Worm (Caenorhabditis elegans) whole organism, young adult: ENCODE results near the gene lipl-7.
A peak's percentile ranks its signal among the peaks of the same experiment; 100 is the strongest.

Experiments
- C06A6.2 ChIP-seq: fragments of 200-800 bp; sonication (Bioruptor generic); conservative IDR thresholded peaks from 2 replicates; pipeline ENCODE4 v1.3.6; 2022; ENCODE audit warnings: missing genetic modification characterization, missing compliant biosample characterization
- F37B4.10 ChIP-seq: fragments of 200-800 bp; sonication (Bioruptor generic); IDR thresholded peaks from 2 replicates; pipeline ENCODE4 v1.3.6; 2022; ENCODE audit warnings: missing genetic modification characterization, missing compliant biosample characterization
- T26A5.8 ChIP-seq: sonication (generic microtip); optimal IDR thresholded peaks from 2 replicates; lab custom pipeline; 2016; ENCODE audit warnings: missing genetic modification characterization, missing compliant biosample characterization
- Y56A3A.18 ChIP-seq: fragments of 200-800 bp; sonication (Bioruptor generic); IDR thresholded peaks from 2 replicates; pipeline ENCODE4 v1.3.6; 2022; ENCODE audit warnings: missing genetic modification reagents, missing genetic modification characterization, missing compliant biosample characterization
- Y67H2A.10 ChIP-seq: fragments of 200-800 bp; sonication (Bioruptor generic); conservative IDR thresholded peaks from 2 replicates; pipeline ENCODE4 v1.3.6; 2022; ENCODE audit warnings: missing genetic modification reagents, missing genetic modification characterization, missing compliant biosample characterization
- ama-1 ChIP-seq, 3 experiments: fragments of 150-350 bp in 1 of 3; sonication (generic microtip) in 2 of 3; optimal IDR thresholded peaks; 2 replicates each; lab custom pipeline; 2014 to 2018; ENCODE audit warnings: missing biosample characterization in 2 of 3, missing genetic modification characterization in 2 of 3, missing genetic modification reagents in 2 of 3
- atf-7 ChIP-seq: sonication (generic microtip); optimal IDR thresholded peaks from 2 replicates; lab custom pipeline; 2017; ENCODE audit warnings: mild to moderate bottlenecking, missing genetic modification characterization, missing compliant biosample characterization
- attf-5 ChIP-seq: fragments of 200-800 bp; sonication (Bioruptor generic); optimal IDR thresholded peaks from 2 replicates; lab custom pipeline; 2018; ENCODE audit warnings: mild to moderate bottlenecking, missing genetic modification characterization, missing compliant biosample characterization
- attf-6 ChIP-seq: fragments of 200-800 bp; sonication (Bioruptor generic); IDR thresholded peaks from 2 replicates; pipeline ENCODE4 v1.3.6; 2022; ENCODE audit warnings: missing genetic modification reagents, missing genetic modification characterization, missing compliant biosample characterization
- cebp-1 ChIP-seq, 2 experiments: fragments of 200-800 bp in 1 of 2; sonication (Bioruptor generic) in 1 of 2; sonication (generic microtip) in 1 of 2; IDR thresholded peaks in 1 of 2; optimal IDR thresholded peaks in 1 of 2; 2 replicates each; pipeline versions ENCODE4 v1.3.6 to Lab custom; 2017 to 2022; ENCODE audit warnings: missing compliant biosample characterization in 2 of 2, missing genetic modification characterization in 2 of 2, mild to moderate bottlenecking in 1 of 2, missing genetic modification reagents in 1 of 2, moderate library complexity in 1 of 2
- ceh-40 ChIP-seq: fragments of 200-800 bp; sonication (Bioruptor generic); IDR thresholded peaks from 2 replicates; pipeline ENCODE4 v1.3.6; 2022; ENCODE audit warnings: missing genetic modification characterization, missing compliant biosample characterization
- ceh-79 ChIP-seq: sonication (generic microtip); optimal IDR thresholded peaks from 2 replicates; lab custom pipeline; 2017; ENCODE audit warnings: mild to moderate bottlenecking, missing genetic modification characterization, missing compliant biosample characterization
- dox-1 ChIP-seq: fragments of 200-800 bp; sonication (Bioruptor generic); IDR thresholded peaks from 2 replicates; pipeline ENCODE4 v1.3.6; 2022; ENCODE audit warnings: missing genetic modification reagents, missing genetic modification characterization, missing compliant biosample characterization
- egl-18 ChIP-seq: fragments of 200-800 bp; sonication (Bioruptor generic); IDR thresholded peaks from 2 replicates; pipeline ENCODE4 v1.3.6; 2022; ENCODE audit warnings: missing genetic modification reagents, missing genetic modification characterization, missing compliant biosample characterization
- egl-44 ChIP-seq: fragments of 200-800 bp; sonication (Bioruptor generic); IDR thresholded peaks from 2 replicates; pipeline ENCODE4 v1.3.6; 2022; ENCODE audit warnings: missing genetic modification reagents, missing genetic modification characterization, missing compliant biosample characterization
- egrh-3 ChIP-seq: fragments of 200-800 bp; sonication (Bioruptor generic); IDR thresholded peaks from 2 replicates; pipeline ENCODE4 v1.3.6; 2022; ENCODE audit warnings: missing genetic modification reagents, missing genetic modification characterization, missing compliant biosample characterization
- ekl-4 ChIP-seq: fragments of 200-800 bp; sonication (Bioruptor generic); IDR thresholded peaks from 2 replicates; pipeline ENCODE4 v1.3.6; 2022; ENCODE audit warnings: missing genetic modification reagents, missing genetic modification characterization, missing compliant biosample characterization
- him-1 ChIP-seq: sonication (generic microtip); optimal IDR thresholded peaks from 2 replicates; lab custom pipeline; 2016; ENCODE audit warnings: missing genotype, missing genetic modification reagents, missing genetic modification characterization, missing compliant biosample characterization
- hlh-12 ChIP-seq: sonication (generic microtip); optimal IDR thresholded peaks from 2 replicates; lab custom pipeline; 2016; ENCODE audit warnings: missing genetic modification characterization, missing compliant biosample characterization
- hsf-1 ChIP-seq: fragments of 200-800 bp; sonication (Bioruptor generic); IDR thresholded peaks from 2 replicates; pipeline ENCODE4 v1.3.6; 2022; ENCODE audit warnings: missing genetic modification reagents, missing genetic modification characterization, missing compliant biosample characterization
- let-607 ChIP-seq, 2 experiments: fragments of 200-800 bp in 1 of 2; sonication (Bioruptor generic) in 1 of 2; sonication (generic microtip) in 1 of 2; optimal IDR thresholded peaks; 2 replicates each; lab custom pipeline; 2016 to 2018; ENCODE audit warnings: mild to moderate bottlenecking in 2 of 2, missing compliant biosample characterization in 2 of 2, missing genetic modification characterization in 2 of 2, moderate library complexity in 2 of 2, missing genotype in 1 of 2
- lin-40 ChIP-seq: sonication (generic microtip); optimal IDR thresholded peaks from 2 replicates; lab custom pipeline; 2016; ENCODE audit warnings: missing genetic modification characterization, mild to moderate bottlenecking, missing compliant biosample characterization, missing genotype, missing genetic modification reagents
- lir-1 ChIP-seq: fragments of 200-800 bp; sonication (Bioruptor generic); conservative IDR thresholded peaks from 2 replicates; pipeline ENCODE4 v1.3.6; 2022; ENCODE audit warnings: missing genetic modification reagents, missing genetic modification characterization, missing compliant biosample characterization
- madf-3 ChIP-seq: fragments of 200-800 bp; sonication (Bioruptor generic); IDR thresholded peaks from 2 replicates; pipeline ENCODE4 v1.3.6; 2022; ENCODE audit warnings: missing genetic modification reagents, missing genetic modification characterization, missing compliant biosample characterization
- mcd-1 ChIP-seq: fragments of 200-800 bp; sonication (Bioruptor generic); IDR thresholded peaks from 2 replicates; pipeline ENCODE4 v1.3.6; 2022; ENCODE audit warnings: missing genetic modification reagents, missing genetic modification characterization, missing compliant biosample characterization
- mes-4 ChIP-seq: sonication (generic microtip); optimal IDR thresholded peaks from 2 replicates; lab custom pipeline; 2016; ENCODE audit warnings: missing genotype, missing genetic modification characterization, missing compliant biosample characterization
- mxl-1 ChIP-seq: sonication (generic microtip); optimal IDR thresholded peaks from 2 replicates; lab custom pipeline; 2016; ENCODE audit warnings: missing genetic modification characterization, missing compliant biosample characterization
- nfya-2 ChIP-seq: fragments of 200-800 bp; sonication (Bioruptor generic); IDR thresholded peaks from 2 replicates; pipeline ENCODE4 v1.3.6; 2022; ENCODE audit warnings: missing genetic modification reagents, missing genetic modification characterization, missing compliant biosample characterization
- nfyb-1 ChIP-seq: fragments of 200-800 bp; sonication (Bioruptor generic); IDR thresholded peaks from 2 replicates; pipeline ENCODE4 v1.3.6; 2022; ENCODE audit warnings: missing genetic modification reagents, missing genetic modification characterization, missing compliant biosample characterization
- nhr-27 ChIP-seq: fragments of 200-800 bp; sonication (Bioruptor generic); optimal IDR thresholded peaks from 2 replicates; lab custom pipeline; 2018; ENCODE audit warnings: mild to moderate bottlenecking, missing genetic modification characterization, moderate library complexity, missing compliant biosample characterization
- repo-1 ChIP-seq: sonication (generic microtip); optimal IDR thresholded peaks from 2 replicates; lab custom pipeline; 2017; ENCODE audit warnings: mild to moderate bottlenecking, missing genetic modification characterization, missing compliant biosample characterization
- sdz-38 ChIP-seq: sonication (generic microtip); optimal IDR thresholded peaks from 2 replicates; lab custom pipeline; 2016; ENCODE audit warnings: missing genotype, missing genetic modification characterization, missing compliant biosample characterization
- sea-2 ChIP-seq: fragments of 200-800 bp; sonication (Bioruptor generic); IDR thresholded peaks from 2 replicates; pipeline ENCODE4 v1.3.6; 2022; ENCODE audit warnings: missing genetic modification characterization, missing compliant biosample characterization
- snpc-1.3 ChIP-seq: sonication (generic microtip); optimal IDR thresholded peaks from 2 replicates; lab custom pipeline; 2017; ENCODE audit warnings: missing genetic modification characterization, mild to moderate bottlenecking, missing compliant biosample characterization, antibody characterized with exemption, moderate library complexity, missing genotype, missing genetic modification reagents; ENCODE audit not compliant: insufficient read depth
- tbx-9 ChIP-seq: sonication (generic microtip); optimal IDR thresholded peaks from 2 replicates; lab custom pipeline; 2016; ENCODE audit warnings: borderline replicate concordance, missing genetic modification characterization, inconsistent platforms, missing compliant biosample characterization
- ztf-25 ChIP-seq: fragments of 200-800 bp; sonication (Bioruptor generic); IDR thresholded peaks from 2 replicates; pipeline ENCODE4 v1.3.6; 2022; ENCODE audit warnings: missing genetic modification reagents, missing genetic modification characterization, missing compliant biosample characterization
- ztf-26 ChIP-seq: sonication (generic microtip); optimal IDR thresholded peaks from 2 replicates; lab custom pipeline; 2017; ENCODE audit warnings: missing genetic modification characterization, missing compliant biosample characterization

lipl-7 gene

ce11 chrIV:10216704-10217296 lies 24.8 kb downstream of the lipl-7 start (continued):
- TF ChIP-seq ceh-40 (GFP tag; lab: Robert Waterston, UW) (no peak), ztf-26 (peak; percentile 95), snpc-1.3 (tag; lab: Kevin White, UChicago) (no peak), nfyb-1 (no peak), attf-6 (GFP tag; lab: Robert Waterston, UW) (no peak), nfya-2 (GFP tag; lab: Robert Waterston, UW) (0 out of 2 replicates have a peak, but pooled peaks have one; percentile 40), mcd-1 (GFP tag; lab: Robert Waterston, UW) (peak; percentile 30; the same call in 1 of the 2 replicates), madf-3 (no peak), sea-2 (no peak), egrh-3 (peak; percentile 88), repo-1 (peak; percentile 11), him-1 (tag; lab: Kevin White, UChicago) (no peak), F37B4.10 (GFP tag; lab: Robert Waterston, UW) (no peak), Y67H2A.10 (GFP tag; lab: Robert Waterston, UW) (no peak), let-607 (tag; optimal IDR thresholded peaks at IDR 0.05; lab: Kevin White, UChicago) (peak in 1 of 2 experiments; percentile 36), nhr-27 (tag; lab: Kevin White, UChicago) (no peak), dox-1 (GFP tag; lab: Robert Waterston, UW) (peak; percentile 34; the same call in 1 of the 2 replicates), C06A6.2 (GFP tag; lab: Robert Waterston, UW) (peak; percentile 29; the same call in 1 of the 2 replicates), ama-1 (optimal IDR thresholded peaks at IDR 0.05; lab: Kevin White, UChicago) (no peak), ama-1 (GFP tag; optimal IDR thresholded peaks at IDR 0.05; lab: Kevin White, UChicago) (no peak)

- TF ChIP-seq tbx-9 (tag; lab: Kevin White, UChicago), result no peak
- no peak for TF ChIP-seq ztf-25 (GFP tag; lab: Robert Waterston, UW)
- TF ChIP-seq ceh-79, result no peak
- no peak for TF ChIP-seq snpc-1.3 (tag; lab: Kevin White, UChicago)
- TF ChIP-seq attf-5, result no peak
- TF ChIP-seq T26A5.8, result no peak
- TF ChIP-seq hlh-12 (tag; lab: Kevin White, UChicago), result no peak
- no peak for TF ChIP-seq mxl-1
- TF ChIP-seq Y56A3A.18 (GFP tag; lab: Robert Waterston, UW), result no peak
- TF ChIP-seq lir-1 (GFP tag; lab: Robert Waterston, UW), result no peak
- TF ChIP-seq egl-18, result no peak
- no peak for TF ChIP-seq C06A6.2 (GFP tag; lab: Robert Waterston, UW)
- TF ChIP-seq cebp-1 (GFP tag; IDR thresholded peaks at IDR 0.05; lab: Robert Waterston, UW), result no peak
- TF ChIP-seq cebp-1 (tag; optimal IDR thresholded peaks at IDR 0.05; lab: Kevin White, UChicago), result no peak
- no peak for TF ChIP-seq hsf-1 (GFP tag; lab: Robert Waterston, UW)
- TF ChIP-seq ekl-4 (GFP tag; lab: Robert Waterston, UW), result no peak
- TF ChIP-seq mes-4, result no peak
- no peak for TF ChIP-seq lin-40 (tag; lab: Kevin White, UChicago)
- TF ChIP-seq sdz-38 (tag; lab: Kevin White, UChicago), result no peak
- TF ChIP-seq atf-7 (tag; lab: Kevin White, UChicago), result no peak
- TF ChIP-seq egl-44, result no peak
These were observed 25.5 kb downstream of the lipl-7 start, which contains the start of gene col-124 for ce11 chrIV:10216078-10216477. Gene col-124, plus strand, starts transcription at chrIV:10216451.
